Worm (Caenorhabditis elegans) whole organism, L4 larva: ENCODE data around the gene F46C3.6.

Source experiments
- D1046.2 ChIP-seq: fragments of 200-800 bp; sonication (Bioruptor generic); IDR thresholded peaks from 2 replicates; pipeline ENCODE4 v1.3.6; 2022; ENCODE audit warnings: missing genetic modification characterization, missing compliant biosample characterization
- F44E2.7 ChIP-seq: fragments of 200-800 bp; sonication (Bioruptor generic); IDR thresholded peaks from 2 replicates; pipeline ENCODE4 v2.1.2; 2022; ENCODE audit warnings: missing genetic modification characterization, missing compliant biosample characterization
- F49E8.2 ChIP-seq: sonication (generic microtip); optimal IDR thresholded peaks from 2 replicates; lab custom pipeline; 2016; ENCODE audit warnings: missing compliant biosample characterization, mild to moderate bottlenecking, missing genetic modification characterization, borderline replicate concordance
- T20F7.1 ChIP-seq: fragments of 200-800 bp; sonication (Bioruptor generic); optimal IDR thresholded peaks from 2 replicates; lab custom pipeline; 2018; ENCODE audit warnings: mild to moderate bottlenecking, missing genetic modification characterization, missing compliant biosample characterization
- T26A8.4 ChIP-seq: fragments of 200-800 bp; sonication (Bioruptor generic); IDR thresholded peaks from 2 replicates; pipeline ENCODE4 v1.3.6; 2022; ENCODE audit warnings: missing genetic modification characterization, missing compliant biosample characterization
- Y105C5A.15 ChIP-seq: fragments of 200-800 bp; sonication (Bioruptor generic); IDR thresholded peaks from 2 replicates; pipeline ENCODE4 v1.3.6; 2022; ENCODE audit warnings: missing genetic modification characterization, missing compliant biosample characterization
- Y5F2A.4 ChIP-seq: fragments of 200-800 bp; sonication (Bioruptor generic); optimal IDR thresholded peaks from 2 replicates; lab custom pipeline; 2018; ENCODE audit warnings: mild to moderate bottlenecking, missing genetic modification characterization, missing compliant biosample characterization
- Y75B8A.6 ChIP-seq: fragments of 200-800 bp; sonication (Bioruptor generic); IDR thresholded peaks from 2 replicates; pipeline ENCODE4 v1.3.6; 2022; ENCODE audit warnings: missing genetic modification reagents, missing genetic modification characterization, missing compliant biosample characterization
- ZK546.5 ChIP-seq, 2 experiments: sonication (generic microtip); optimal IDR thresholded peaks; 2 replicates each; lab custom pipeline; 2017; ENCODE audit warnings: missing biosample characterization in 2 of 2, missing genetic modification characterization in 2 of 2
- aha-1 ChIP-seq: fragments of 150-350 bp; peaks from one replicate; lab custom pipeline; 2014; ENCODE audit warnings: missing biosample characterization, missing genetic modification characterization
- ama-1 ChIP-seq: fragments of 150-350 bp; optimal IDR thresholded peaks from 2 replicates; lab custom pipeline; 2014; ENCODE audit warnings: inconsistent platforms, mixed read lengths
- arid-1 ChIP-seq: fragments of 200-800 bp; sonication (Bioruptor generic); conservative IDR thresholded peaks from 2 replicates; pipeline ENCODE4 v1.3.6; 2022; ENCODE audit warnings: missing genetic modification reagents, missing genetic modification characterization, missing compliant biosample characterization
- attf-4 ChIP-seq: sonication (generic microtip); optimal IDR thresholded peaks from 3 replicates; lab custom pipeline; 2017; ENCODE audit warnings: missing biosample characterization, missing genetic modification characterization
- ceh-28 ChIP-seq: fragments of 150-350 bp; optimal IDR thresholded peaks from 2 replicates; lab custom pipeline; 2014; ENCODE audit warnings: missing biosample characterization, missing genetic modification reagents, missing genetic modification characterization
- ceh-44 ChIP-seq: fragments of 200-800 bp; sonication (Bioruptor generic); IDR thresholded peaks from 2 replicates; pipeline ENCODE4 v1.3.6; 2022; ENCODE audit warnings: missing genetic modification reagents, missing genetic modification characterization, missing compliant biosample characterization
- ces-1 ChIP-seq: fragments of 150-350 bp; sonication (generic microtip); optimal IDR thresholded peaks from 4 replicates; lab custom pipeline; 2014; ENCODE audit warnings: missing biosample characterization, missing genetic modification reagents, missing genetic modification characterization
- daf-8 ChIP-seq: fragments of 200-800 bp; sonication (Bioruptor generic); IDR thresholded peaks from 2 replicates; pipeline ENCODE4 v1.3.6; 2022; ENCODE audit warnings: missing genetic modification characterization, missing compliant biosample characterization
- dmd-6 ChIP-seq: fragments of 200-800 bp; sonication (Bioruptor generic); IDR thresholded peaks from 2 replicates; pipeline ENCODE4 v1.3.6; 2022; ENCODE audit warnings: missing genetic modification reagents, missing genetic modification characterization, missing compliant biosample characterization
- dmd-8 ChIP-seq: fragments of 200-800 bp; sonication (Bioruptor generic); IDR thresholded peaks from 2 replicates; pipeline ENCODE4 v1.3.6; 2022; ENCODE audit warnings: missing genetic modification characterization, missing compliant biosample characterization
- dmd-9 ChIP-seq: fragments of 200-800 bp; sonication (Bioruptor generic); IDR thresholded peaks from 2 replicates; pipeline ENCODE4 v1.3.6; 2022; ENCODE audit warnings: missing genetic modification reagents, missing genetic modification characterization, missing compliant biosample characterization
- dve-1 ChIP-seq: sonication (generic microtip); optimal IDR thresholded peaks from 2 replicates; lab custom pipeline; 2017; ENCODE audit warnings: antibody characterized with exemption, mild to moderate bottlenecking, missing genetic modification characterization, missing compliant biosample characterization; ENCODE audit not compliant: insufficient read depth
- egl-27 ChIP-seq: sonication (generic microtip); optimal IDR thresholded peaks from 3 replicates; lab custom pipeline; 2017; ENCODE audit warnings: missing biosample characterization, missing genetic modification reagents, missing genetic modification characterization
- fkh-10 ChIP-seq: fragments of 150-350 bp; optimal IDR thresholded peaks from 2 replicates; lab custom pipeline; 2014; ENCODE audit warnings: missing biosample characterization, missing genetic modification reagents, missing genetic modification characterization
- gei-8 ChIP-seq: fragments of 200-800 bp; sonication (Bioruptor generic); optimal IDR thresholded peaks from 2 replicates; lab custom pipeline; 2018; ENCODE audit warnings: mild to moderate bottlenecking, missing genetic modification characterization, missing compliant biosample characterization
- hlh-11 ChIP-seq: fragments of 200-800 bp; sonication (Bioruptor generic); optimal IDR thresholded peaks from 2 replicates; lab custom pipeline; 2018; ENCODE audit warnings: mild to moderate bottlenecking, missing genetic modification characterization, missing compliant biosample characterization
- hlh-30 ChIP-seq: sonication (generic microtip); optimal IDR thresholded peaks from 2 replicates; lab custom pipeline; 2017; ENCODE audit warnings: antibody characterized with exemption, mild to moderate bottlenecking, missing genetic modification characterization, missing compliant biosample characterization; ENCODE audit not compliant: insufficient read depth
- lim-7 ChIP-seq: fragments of 200-800 bp; sonication (Bioruptor generic); IDR thresholded peaks from 2 replicates; pipeline ENCODE4 v1.3.6; 2022; ENCODE audit warnings: missing genetic modification characterization, missing compliant biosample characterization
- lin-1 ChIP-seq: fragments of 200-800 bp; sonication (Bioruptor generic); IDR thresholded peaks from 2 replicates; pipeline ENCODE4 v1.3.6; 2022; ENCODE audit warnings: missing genetic modification reagents, missing genetic modification characterization, missing compliant biosample characterization
- lin-29 ChIP-seq: fragments of 200-800 bp; sonication (Bioruptor generic); IDR thresholded peaks from 2 replicates; pipeline ENCODE4 v1.3.6; 2022; ENCODE audit warnings: missing genetic modification reagents, missing genetic modification characterization, missing compliant biosample characterization
- madf-9 ChIP-seq: fragments of 200-800 bp; sonication (Bioruptor generic); conservative IDR thresholded peaks from 2 replicates; pipeline ENCODE4 v1.3.6; 2022; ENCODE audit warnings: missing genetic modification reagents, missing genetic modification characterization, missing compliant biosample characterization
- mdt-29 ChIP-seq: fragments of 200-800 bp; sonication (Bioruptor generic); IDR thresholded peaks from 2 replicates; pipeline ENCODE4 v1.3.6; 2022; ENCODE audit warnings: missing genetic modification reagents, missing genetic modification characterization, missing compliant biosample characterization
- mep-1 ChIP-seq: fragments of 150-350 bp; sonication (generic microtip); optimal IDR thresholded peaks from 3 replicates; lab custom pipeline; 2014; ENCODE audit warnings: missing biosample characterization, missing genetic modification characterization
- mes-2 ChIP-seq: sonication (generic microtip); optimal IDR thresholded peaks from 2 replicates; lab custom pipeline; 2016; ENCODE audit warnings: missing genotype, mild to moderate bottlenecking, missing genetic modification characterization, missing compliant biosample characterization; ENCODE audit not compliant: poor library complexity, severe bottlenecking
- mxl-2 ChIP-seq: fragments of 200-800 bp; sonication (Bioruptor generic); conservative IDR thresholded peaks from 2 replicates; pipeline ENCODE4 v1.3.6; 2022; ENCODE audit warnings: missing genetic modification reagents, missing genetic modification characterization, missing compliant biosample characterization
- nhr-10 ChIP-seq: fragments of 150-350 bp; optimal IDR thresholded peaks from 2 replicates; lab custom pipeline; 2014; ENCODE audit warnings: missing biosample characterization, missing genetic modification characterization
- nhr-76 ChIP-seq: fragments of 150-350 bp; optimal IDR thresholded peaks from 2 replicates; lab custom pipeline; 2014; ENCODE audit warnings: missing biosample characterization, missing genetic modification characterization
- nhr-77 ChIP-seq: fragments of 150-350 bp; optimal IDR thresholded peaks from 2 replicates; lab custom pipeline; 2014; ENCODE audit warnings: missing biosample characterization, missing genetic modification characterization
- php-3 ChIP-seq: fragments of 200-800 bp; sonication (Bioruptor generic); IDR thresholded peaks from 2 replicates; pipeline ENCODE4 v1.3.6; 2022; ENCODE audit warnings: missing genetic modification reagents, missing genetic modification characterization, missing compliant biosample characterization
- pqm-1 ChIP-seq: sonication (generic microtip); optimal IDR thresholded peaks from 2 replicates; lab custom pipeline; 2017; ENCODE audit warnings: missing biosample characterization, missing genetic modification characterization
- sdz-12 ChIP-seq: fragments of 200-800 bp; sonication (Bioruptor generic); optimal IDR thresholded peaks from 2 replicates; lab custom pipeline; 2018; ENCODE audit warnings: mild to moderate bottlenecking, missing genetic modification characterization, missing compliant biosample characterization
- skn-1 ChIP-seq: fragments of 150-350 bp; optimal IDR thresholded peaks from 2 replicates; lab custom pipeline; 2014; ENCODE audit warnings: missing biosample characterization, missing genetic modification characterization
- snpc-4 ChIP-seq: fragments of 150-350 bp; optimal IDR thresholded peaks from 2 replicates; lab custom pipeline; 2014; ENCODE audit warnings: missing biosample characterization, missing genetic modification characterization
- tag-97 ChIP-seq: fragments of 200-800 bp; sonication (Bioruptor generic); IDR thresholded peaks from 2 replicates; pipeline ENCODE4 v1.3.6; 2022; ENCODE audit warnings: missing genetic modification characterization, missing compliant biosample characterization
- tra-1 ChIP-seq: fragments of 200-800 bp; sonication (Bioruptor generic); IDR thresholded peaks from 2 replicates; pipeline ENCODE4 v1.3.6; 2022; ENCODE audit warnings: missing genetic modification reagents, missing genetic modification characterization, missing compliant biosample characterization
- unc-39 ChIP-seq: sonication (generic microtip); optimal IDR thresholded peaks from 2 replicates; lab custom pipeline; 2017; ENCODE audit warnings: missing biosample characterization, missing genetic modification characterization
- unc-62 ChIP-seq, 3 experiments: fragments of 150-350 bp in 1 of 3; sonication (generic microtip); optimal IDR thresholded peaks in 2 of 3; peaks in 1 of 3; 1 replicate in 1 of 3; 2 replicates in 2 of 3; lab custom pipeline; 2014 to 2017; ENCODE audit warnings: missing biosample characterization in 3 of 3, missing genetic modification characterization in 3 of 3, missing genetic modification reagents in 3 of 3, missing genotype in 1 of 3
- zip-2 ChIP-seq: fragments of 150-350 bp; optimal IDR thresholded peaks from 2 replicates; lab custom pipeline; 2014; ENCODE audit warnings: missing biosample characterization, missing genetic modification characterization
- ztf-7 ChIP-seq: fragments of 150-350 bp; optimal IDR thresholded peaks from 2 replicates; lab custom pipeline; 2014; ENCODE audit warnings: missing biosample characterization, missing genetic modification characterization

The F46C3.6 gene

ce11 chrX:11392924-11393323 is 26.9 kb downstream of the F46C3.6 start, which contains the start of gene prx-12 (continued):
- no peak for TF ChIP-seq daf-8 (GFP tag; lab: Robert Waterston, UW)
- TF ChIP-seq egl-27 (tag; lab: Kevin White, UChicago), result no peak
- no peak for TF ChIP-seq fkh-10 (GFP tag; lab: Kevin White, UChicago)
- TF ChIP-seq unc-62 (GFP tag; optimal IDR thresholded peaks at IDR 0.05 in 1 of 2; lab: Kevin White, UChicago), result peak in 1 of 2 experiments; percentile 41
- TF ChIP-seq unc-62 (tag; optimal IDR thresholded peaks at IDR 0.05; lab: Kevin White, UChicago), result no peak
- TF ChIP-seq gei-8, result no peak
- no peak for TF ChIP-seq D1046.2 (GFP tag; lab: Robert Waterston, UW)
- TF ChIP-seq T20F7.1 (GFP tag; lab: Kevin White, UChicago), result no peak
- no peak for TF ChIP-seq snpc-4 (tag; lab: Kevin White, UChicago)
- peak; percentile 4 for TF ChIP-seq dve-1 (tag; lab: Kevin White, UChicago)
- no peak for TF ChIP-seq Y5F2A.4
- no peak for TF ChIP-seq php-3 (GFP tag; lab: Robert Waterston, UW)
- TF ChIP-seq hlh-11 (tag; lab: Kevin White, UChicago), result peak; percentile 25
- TF ChIP-seq nhr-76 (tag; lab: Kevin White, UChicago), result no peak
- no peak for TF ChIP-seq hlh-30
- no peak for TF ChIP-seq tra-1 (GFP tag; lab: Robert Waterston, UW)
- TF ChIP-seq F49E8.2 (tag; lab: Kevin White, UChicago), result no peak
- no peak for TF ChIP-seq lin-29 (GFP tag; lab: Robert Waterston, UW)
- TF ChIP-seq tag-97 (GFP tag; lab: Robert Waterston, UW), result no peak
- TF ChIP-seq mep-1 (tag; lab: Kevin White, UChicago), result peak; percentile 54
- TF ChIP-seq unc-39, result no peak
- no peak for TF ChIP-seq ztf-7 (tag; lab: Kevin White, UChicago)
- TF ChIP-seq Y75B8A.6 (GFP tag; lab: Robert Waterston, UW), result no peak
- no peak for TF ChIP-seq skn-1 (tag; lab: Kevin White, UChicago)
- TF ChIP-seq mxl-2 (GFP tag; lab: Robert Waterston, UW), result no peak
- TF ChIP-seq ces-1 (GFP tag; lab: Kevin White, UChicago), result no peak
- no peak for TF ChIP-seq lin-1 (GFP tag; lab: Robert Waterston, UW)
- TF ChIP-seq ceh-28 (tag; lab: Kevin White, UChicago), result no peak
- no peak for TF ChIP-seq ZK546.5 (tag; optimal IDR thresholded peaks at IDR 0.05; lab: Kevin White, UChicago)
- TF ChIP-seq ama-1 (lab: Kevin White, UChicago), result no peak
- no peak for TF ChIP-seq Y105C5A.15 (GFP tag; lab: Robert Waterston, UW)
- TF ChIP-seq nhr-77, result peak; percentile 35
- TF ChIP-seq, all 104 proteins: peak for 10

- TF ChIP-seq sdz-12, result no peak
- TF ChIP-seq aha-1 (tag; lab: Kevin White, UChicago), result peak; percentile 58
- TF ChIP-seq T26A8.4, result 0 out of 2 replicates have a peak, but pooled peaks have one; percentile 18
- TF ChIP-seq unc-62 (GFP tag; optimal IDR thresholded peaks at IDR 0.05 in 1 of 2; lab: Kevin White, UChicago), result peak in 1 of 2 experiments; percentile 92
- TF ChIP-seq unc-62 (tag; optimal IDR thresholded peaks at IDR 0.05; lab: Kevin White, UChicago), result no peak
- TF ChIP-seq dmd-6, result no peak
Observed at ce11 chrX:11387723-11388330, 32.0 kb downstream of the F46C3.6 start.

DNA sequence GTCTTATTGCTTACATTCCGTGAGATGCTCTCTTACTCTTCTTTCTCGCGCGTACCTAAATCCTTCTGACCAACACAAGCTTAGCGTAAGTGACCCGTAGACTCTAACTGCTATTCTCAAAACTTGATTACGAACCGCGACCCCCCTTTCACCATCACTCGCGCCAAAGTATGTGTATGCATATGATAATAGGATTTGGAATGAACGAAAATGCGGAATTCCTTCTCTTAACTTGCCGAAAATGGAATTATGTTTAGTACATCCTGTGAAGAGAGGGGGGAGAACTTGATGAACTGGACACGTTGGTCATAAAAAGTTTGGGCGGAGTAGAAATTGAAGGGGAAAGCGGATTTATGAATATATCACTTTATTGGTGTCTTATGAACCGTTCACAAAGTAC is 33.0 kb downstream of the F46C3.6 start:
- TF ChIP-seq attf-4 (no peak), dmd-9 (GFP tag; lab: Robert Waterston, UW) (no peak), pqm-1 (tag; lab: Kevin White, UChicago) (no peak), madf-9 (GFP tag; lab: Robert Waterston, UW) (no peak), nhr-10 (tag; lab: Kevin White, UChicago) (no peak), dmd-8 (GFP tag; lab: Robert Waterston, UW) (no peak), hlh-11 (tag; lab: Kevin White, UChicago) (no peak), mes-2 (tag; lab: Kevin White, UChicago) (no peak), zip-2 (tag; lab: Kevin White, UChicago) (no peak), ceh-44 (no peak), fkh-10 (GFP tag; lab: Kevin White, UChicago) (peak; percentile 95), arid-1 (GFP tag; lab: Robert Waterston, UW) (no peak), mdt-29 (GFP tag; lab: Robert Waterston, UW) (no peak), F44E2.7 (GFP tag; lab: Robert Waterston, UW) (no peak), lim-7 (GFP tag; lab: Robert Waterston, UW) (no peak), lin-29 (GFP tag; lab: Robert Waterston, UW) (no peak), nhr-76 (tag; lab: Kevin White, UChicago) (no peak), unc-62 (GFP tag; optimal IDR thresholded peaks at IDR 0.05 in 1 of 2; lab: Kevin White, UChicago) (peak in 1 of 2 experiments; percentile 5), unc-62 (tag; optimal IDR thresholded peaks at IDR 0.05; lab: Kevin White, UChicago) (no peak)
